Worm (Caenorhabditis elegans) whole organism, late embryonic: ENCODE data around the gene fbxa-102.

Source experiments
- ets-4 ChIP-seq: sonication (generic microtip); optimal IDR thresholded peaks from 2 replicates; lab custom pipeline; 2016; ENCODE audit warnings: missing genetic modification characterization, missing compliant biosample characterization
- hlh-6 ChIP-seq: sonication (generic microtip); optimal IDR thresholded peaks from 2 replicates; lab custom pipeline; 2016; ENCODE audit warnings: missing genotype, missing genetic modification characterization, missing compliant biosample characterization

DNA sequence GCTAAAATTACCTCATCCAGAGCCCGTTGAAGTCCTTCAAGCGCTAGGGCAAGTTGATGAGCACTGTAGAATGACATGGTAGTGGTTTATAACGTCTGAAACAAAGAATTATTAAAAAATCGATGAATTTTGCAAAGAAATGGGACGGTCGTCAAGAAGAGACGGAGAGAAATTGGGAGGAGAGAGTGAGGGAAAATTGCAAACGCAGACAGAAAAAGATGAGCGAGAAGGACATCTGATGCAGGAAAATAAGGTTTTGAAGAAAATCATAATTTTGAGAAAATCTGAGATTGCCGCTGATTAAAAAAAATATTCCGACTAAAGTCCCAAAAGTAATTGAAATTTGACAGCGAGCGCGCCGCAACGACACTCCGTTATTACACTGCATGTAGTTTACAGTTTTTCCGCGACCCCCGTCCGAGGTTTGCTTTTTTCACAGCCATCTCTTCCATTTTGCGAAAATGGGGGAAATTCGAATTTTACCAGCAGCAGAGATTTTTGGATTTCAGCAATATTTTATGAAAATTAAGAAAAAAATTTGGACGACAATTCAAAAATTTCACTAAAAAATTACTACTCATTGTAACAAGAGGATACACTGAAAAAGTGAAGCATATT, 44.8 kb upstream of the fbxa-102 start, which contains the start of gene C18D4.6:
- TF ChIP-seq ets-4 (no peak), hlh-6 (no peak)
